Worm (Caenorhabditis elegans) whole organism, L1 larva: ENCODE data around the gene smc-4.

Experiments used
- C34B4.2 ChIP-seq: sonication (generic microtip); optimal IDR thresholded peaks from 2 replicates; lab custom pipeline; 2017; ENCODE audit warnings: mild to moderate bottlenecking, missing genetic modification characterization, missing compliant biosample characterization
- blmp-1 ChIP-seq: fragments of 150-350 bp; optimal IDR thresholded peaks from 2 replicates; lab custom pipeline; 2014; ENCODE audit warnings: missing biosample characterization, missing genetic modification characterization
- elt-2 ChIP-seq: sonication (generic microtip); optimal IDR thresholded peaks from 2 replicates; lab custom pipeline; 2016; ENCODE audit warnings: missing genetic modification characterization, mild to moderate bottlenecking, inconsistent platforms, missing compliant biosample characterization, missing genetic modification reagents
- elt-3 ChIP-seq, 6 experiments: fragments of 150-350 bp in 1 of 6; sonication (generic microtip); optimal IDR thresholded peaks; 2 replicates each; lab custom pipeline; 2017 to 2018; ENCODE audit warnings: missing biosample characterization in 6 of 6, missing genetic modification characterization in 6 of 6, inconsistent platforms in 1 of 6
- fos-1 ChIP-seq: fragments of 150-350 bp; optimal IDR thresholded peaks from 2 replicates; lab custom pipeline; 2014; ENCODE audit warnings: missing biosample characterization, missing genetic modification characterization
- jun-1 ChIP-seq: fragments of 150-350 bp; optimal IDR thresholded peaks from 2 replicates; lab custom pipeline; 2014; ENCODE audit warnings: missing biosample characterization, missing genetic modification reagents, missing genetic modification characterization
- lin-15B ChIP-seq: fragments of 150-350 bp; sonication (generic microtip); optimal IDR thresholded peaks from 3 replicates; lab custom pipeline; 2014; ENCODE audit warnings: missing biosample characterization, missing genetic modification characterization
- nhr-90 ChIP-seq: sonication (generic microtip); optimal IDR thresholded peaks from 2 replicates; lab custom pipeline; 2016; ENCODE audit warnings: mild to moderate bottlenecking, missing genetic modification characterization, missing compliant biosample characterization; ENCODE audit not compliant: poor library complexity
- rnt-1 ChIP-seq: sonication (generic microtip); optimal IDR thresholded peaks from 2 replicates; lab custom pipeline; 2016; ENCODE audit warnings: mild to moderate bottlenecking, missing genetic modification characterization, moderate library complexity, missing compliant biosample characterization
- skn-1 ChIP-seq: fragments of 150-350 bp; optimal IDR thresholded peaks from 2 replicates; lab custom pipeline; 2014; ENCODE audit warnings: missing biosample characterization, missing genetic modification characterization
- vab-15 ChIP-seq: sonication (generic microtip); optimal IDR thresholded peaks from 2 replicates; lab custom pipeline; 2017; ENCODE audit warnings: missing genotype, mild to moderate bottlenecking, missing genetic modification characterization, missing compliant biosample characterization

DNA sequence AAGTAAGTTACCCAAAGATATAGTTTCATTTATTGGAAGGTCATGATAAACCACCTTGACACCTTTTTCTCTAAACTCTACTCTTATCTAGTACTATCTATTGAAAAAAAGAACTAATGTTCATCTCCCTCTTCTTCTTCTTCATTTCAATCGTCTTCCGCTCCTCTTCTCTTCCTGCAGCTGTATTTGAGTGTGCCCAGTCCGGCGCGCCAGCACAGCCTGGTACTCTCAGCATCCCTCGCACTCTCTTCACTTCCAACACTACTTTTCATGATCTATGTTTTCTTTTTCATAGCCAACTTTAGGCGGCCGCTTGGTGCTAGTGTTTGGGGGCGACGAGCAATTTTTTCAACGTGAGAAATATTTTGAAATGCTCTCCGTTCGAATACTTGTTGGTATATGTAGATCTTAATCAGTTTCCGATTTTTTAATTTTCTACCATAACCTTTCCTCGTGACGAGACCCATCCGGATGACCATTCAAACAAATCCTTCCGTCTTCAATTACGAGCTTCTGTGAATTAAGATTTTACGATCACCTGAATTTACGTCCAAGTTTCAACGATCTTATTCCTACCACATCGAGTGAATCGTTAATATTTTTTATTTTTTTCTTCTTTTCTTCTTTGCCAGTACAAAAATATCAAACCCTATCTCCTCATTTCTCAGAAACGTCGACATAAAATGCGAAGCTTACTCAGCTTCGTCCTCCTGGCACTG lies 25.1 kb upstream of the smc-4 start, which contains the start of gene pan-1:
- TF ChIP-seq elt-3 (tag; optimal IDR thresholded peaks at IDR 0.05; lab: Kevin White, UChicago) (no peak), fos-1 (tag; lab: Kevin White, UChicago) (no peak), jun-1 (no peak), elt-2 (tag; lab: Kevin White, UChicago) (no peak), lin-15B (tag; lab: Kevin White, UChicago) (no peak), blmp-1 (tag; lab: Kevin White, UChicago) (no peak), rnt-1 (tag; lab: Kevin White, UChicago) (peak; percentile 25), C34B4.2 (tag; lab: Kevin White, UChicago) (no peak), nhr-90 (tag; lab: Kevin White, UChicago) (no peak), vab-15 (no peak), skn-1 (tag; lab: Kevin White, UChicago) (no peak)
